Worm (Caenorhabditis elegans) whole organism, L4 larva: ENCODE measurements around the gene ltah-1.1.

ENCODE experiments used
- ama-1 ChIP-seq: fragments of 150-350 bp; optimal IDR thresholded peaks from 2 replicates; lab custom pipeline; 2014; ENCODE audit warnings: inconsistent platforms, mixed read lengths
- dve-1 ChIP-seq: sonication (generic microtip); optimal IDR thresholded peaks from 2 replicates; lab custom pipeline; 2017; ENCODE audit warnings: antibody characterized with exemption, mild to moderate bottlenecking, missing genetic modification characterization, missing compliant biosample characterization; ENCODE audit not compliant: insufficient read depth

DNA sequence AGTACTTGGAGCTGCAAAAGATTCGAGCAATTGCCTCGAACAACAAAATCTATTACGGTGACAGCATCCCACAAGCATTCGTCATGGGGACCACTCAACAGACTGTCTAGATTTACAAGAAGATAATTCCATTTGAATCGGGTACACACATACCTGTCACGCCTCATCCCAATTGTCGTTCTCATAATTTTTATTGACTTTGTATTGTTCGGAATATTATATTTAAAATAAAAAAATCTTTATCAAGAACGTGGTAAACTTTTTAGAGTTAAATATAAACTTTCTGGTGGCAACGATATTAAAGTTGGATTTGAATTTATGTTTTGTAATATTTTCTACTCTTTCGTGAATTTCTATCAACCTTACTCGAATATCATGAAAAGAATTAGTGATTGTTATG lies 9.7 kb downstream of the ltah-1.1 start, which contains the start of gene C42C1.9:
- TF ChIP-seq dve-1 (tag; lab: Kevin White, UChicago), result no peak
- TF ChIP-seq ama-1 (lab: Kevin White, UChicago), result no peak
